Worm (Caenorhabditis elegans) whole organism, L4/young adult: Measurements from ENCODE around the gene cyp-34A7.

Experiments used
- W03F9.2 ChIP-seq: fragments of 150-350 bp; optimal IDR thresholded peaks from 2 replicates; lab custom pipeline; 2014; ENCODE audit warnings: missing biosample characterization, missing genetic modification characterization
- dao-5 ChIP-seq: sonication (generic microtip); optimal IDR thresholded peaks from 2 replicates; lab custom pipeline; 2016; ENCODE audit warnings: missing genotype, missing genetic modification characterization, moderate library complexity, missing compliant biosample characterization
- him-1 ChIP-seq: sonication (generic microtip); optimal IDR thresholded peaks from 2 replicates; lab custom pipeline; 2016; ENCODE audit warnings: missing genotype, missing genetic modification reagents, missing genetic modification characterization, missing compliant biosample characterization

Gene cyp-34A7

ce11 chrV:3979819-3980218, 16.2 kb upstream of the cyp-34A7 start, which contains the start of gene nlp-31:
Gene nlp-31 (plus strand): TSS chrV:3980055.
- no peak for TF ChIP-seq him-1
- no peak for TF ChIP-seq dao-5 (tag; lab: Kevin White, UChicago)
- no peak for TF ChIP-seq W03F9.2 (tag; lab: Kevin White, UChicago)

- TF ChIP-seq dao-5 (tag; lab: Kevin White, UChicago) (no peak), W03F9.2 (tag; lab: Kevin White, UChicago) (no peak), him-1 (no peak)
Measured at ce11 chrV:3979053-3979452, 15.4 kb upstream of the cyp-34A7 start, which contains the start of gene nlp-34. Gene nlp-34 (minus strand): TSS chrV:3979134.

- TF ChIP-seq him-1 (no peak), dao-5 (tag; lab: Kevin White, UChicago) (no peak), W03F9.2 (tag; lab: Kevin White, UChicago) (no peak)
Measured at ce11 chrV:3976964-3977363, 13.3 kb upstream of the cyp-34A7 start, which contains the start of gene str-83. Gene str-83 (plus strand): TSS chrV:3977264.

ce11 chrV:3974361-3974760, 10.7 kb upstream of the cyp-34A7 start, which contains the start of gene str-82:
Gene str-82 (plus strand): TSS chrV:3974661.
- TF ChIP-seq W03F9.2 (tag; lab: Kevin White, UChicago): no peak
- TF ChIP-seq him-1: no peak
- TF ChIP-seq dao-5 (tag; lab: Kevin White, UChicago): no peak

- TF ChIP-seq dao-5 (tag; lab: Kevin White, UChicago) (no peak), W03F9.2 (tag; lab: Kevin White, UChicago) (no peak), him-1 (no peak)
Measured at ce11 chrV:3972846-3973245, 9.2 kb upstream of the cyp-34A7 start, which contains the start of gene cyp-34A10. Gene cyp-34A10 (minus strand): TSS chrV:3972991.

ce11 chrV:3970410-3970809, 6.8 kb upstream of the cyp-34A7 start, which contains the start of gene cyp-34A9:
Gene cyp-34A9 (minus strand): TSS chrV:3970540.
- TF ChIP-seq W03F9.2 (tag; lab: Kevin White, UChicago) (no peak), dao-5 (tag; lab: Kevin White, UChicago) (no peak)

- TF ChIP-seq him-1 (no peak), dao-5 (tag; lab: Kevin White, UChicago) (no peak), W03F9.2 (tag; lab: Kevin White, UChicago) (no peak)
Measured at ce11 chrV:3969664-3970063, 6.0 kb upstream of the cyp-34A7 start.

ce11 chrV:3968929-3969328, 5.3 kb upstream of the cyp-34A7 start:
- no peak for TF ChIP-seq dao-5 (tag; lab: Kevin White, UChicago)
- TF ChIP-seq W03F9.2 (tag; lab: Kevin White, UChicago): no peak
- no peak for TF ChIP-seq him-1

ce11 chrV:3967762-3968161, 4.1 kb upstream of the cyp-34A7 start, which contains the start of gene cyp-34A8:
Gene cyp-34A8 (minus strand): TSS chrV:3967823.
- TF ChIP-seq W03F9.2 (tag; lab: Kevin White, UChicago) (no peak), dao-5 (tag; lab: Kevin White, UChicago) (no peak), him-1 (no peak)

- no peak for TF ChIP-seq W03F9.2 (tag; lab: Kevin White, UChicago)
- TF ChIP-seq dao-5 (tag; lab: Kevin White, UChicago): no peak
- no peak for TF ChIP-seq him-1
Measured at ce11 chrV:3961235-3961634, 2.4 kb downstream of the cyp-34A7 start, which contains the start of gene cyp-34A6. Gene cyp-34A6 (minus strand): TSS chrV:3961335.

ce11 chrV:3957608-3958007, 6.0 kb downstream of the cyp-34A7 start, which contains the start of gene cyp-34A5:
Gene cyp-34A5 (minus strand): TSS chrV:3957708.
- TF ChIP-seq him-1 (no peak), W03F9.2 (tag; lab: Kevin White, UChicago) (no peak), dao-5 (tag; lab: Kevin White, UChicago) (no peak)

ce11 chrV:3953739-3954138, 9.9 kb downstream of the cyp-34A7 start, which contains the start of gene str-247:
Gene str-247 (plus strand): TSS chrV:3954039.
- no peak for TF ChIP-seq W03F9.2 (tag; lab: Kevin White, UChicago)
- TF ChIP-seq dao-5 (tag; lab: Kevin White, UChicago): no peak
- no peak for TF ChIP-seq him-1

- TF ChIP-seq him-1: no peak
- TF ChIP-seq dao-5 (tag; lab: Kevin White, UChicago): no peak
- no peak for TF ChIP-seq W03F9.2 (tag; lab: Kevin White, UChicago)
Measured at ce11 chrV:3949723-3950122, 13.9 kb downstream of the cyp-34A7 start, which contains the start of gene dach-1. Gene dach-1 (plus strand): TSS chrV:3950023.

ce11 chrV:3945053-3945452, 18.6 kb downstream of the cyp-34A7 start, which contains the start of gene cyp-35B3:
Gene cyp-35B3 (plus strand): TSS chrV:3945353.
- TF ChIP-seq W03F9.2 (tag; lab: Kevin White, UChicago) (no peak), him-1 (no peak), dao-5 (tag; lab: Kevin White, UChicago) (no peak)

ce11 chrV:3943364-3943763, 20.3 kb downstream of the cyp-34A7 start:
- no peak for TF ChIP-seq dao-5 (tag; lab: Kevin White, UChicago)
